Worm (Caenorhabditis elegans): Measurements from ENCODE around the gene best-9.

Gene best-9

ce11 chrIV:6555388-6556330, 4.9 kb upstream of the best-9 start, which contains the start of gene paqr-1 (continued):
- peak; percentile 55 to 86 (median 71) for TF ChIP-seq dpl-1 (GFP tag; optimal IDR thresholded peaks at IDR 0.05)
- peak; percentile 2 for TF ChIP-seq swsn-7 (tag; optimal IDR thresholded peaks at IDR 0.05)
- no peak for TF ChIP-seq ceh-63 (GFP tag; optimal IDR thresholded peaks at IDR 0.05)
- TF ChIP-seq egl-27 (tag; optimal IDR thresholded peaks at IDR 0.05) = no peak
- no peak for TF ChIP-seq mab-9 (GFP tag; IDR thresholded peaks at IDR 0.05)
- no peak for TF ChIP-seq mef-2 (tag; optimal IDR thresholded peaks at IDR 0.05)
- no peak for TF ChIP-seq unc-30 (tag; optimal IDR thresholded peaks at IDR 0.05)
- peak; percentile 34 to 43 for TF ChIP-seq lsy-2 (tag; optimal IDR thresholded peaks at IDR 0.05)
- TF ChIP-seq sox-4 (tag; optimal IDR thresholded peaks at IDR 0.05) = no peak
- no peak for TF ChIP-seq aha-1 (tag; optimal IDR thresholded peaks at IDR 0.05)
- TF ChIP-seq nhr-19 (GFP tag; conservative IDR thresholded peaks at IDR 0.05) = no peak; the same call in 1 of the 2 replicates
- peak; percentile 72 for TF ChIP-seq nhr-71 (tag; optimal IDR thresholded peaks at IDR 0.05)
- no peak for TF ChIP-seq nhr-237 (tag; optimal IDR thresholded peaks at IDR 0.05)
- TF ChIP-seq C34B4.2 (tag; optimal IDR thresholded peaks at IDR 0.05) = no peak
- peak; percentile 50 for TF ChIP-seq nhr-90 (tag; optimal IDR thresholded peaks at IDR 0.05; ENCODE audit: poor library complexity)
- peak; percentile 87 for TF ChIP-seq nhr-85 (tag)
- TF ChIP-seq xbp-1 (tag; optimal IDR thresholded peaks at IDR 0.05) = no peak
- peak; percentile 27; the same call in 1 of the 2 replicates for TF ChIP-seq isw-1 (GFP tag; IDR thresholded peaks at IDR 0.05)
- no peak for TF ChIP-seq aly-2 (tag; optimal IDR thresholded peaks at IDR 0.05)
- TF ChIP-seq tlp-1 (tag; optimal IDR thresholded peaks at IDR 0.05) = no peak
- no peak for TF ChIP-seq ceh-88 (GFP tag; IDR thresholded peaks at IDR 0.05)
- TF ChIP-seq ceh-82 (tag; optimal IDR thresholded peaks at IDR 0.05) = peak in 1 of 3 experiments; percentile 39
- TF ChIP-seq hlh-17 (GFP tag; optimal IDR thresholded peaks at IDR 0.05; ENCODE audit: borderline replicate concordance) = no peak

DNA sequence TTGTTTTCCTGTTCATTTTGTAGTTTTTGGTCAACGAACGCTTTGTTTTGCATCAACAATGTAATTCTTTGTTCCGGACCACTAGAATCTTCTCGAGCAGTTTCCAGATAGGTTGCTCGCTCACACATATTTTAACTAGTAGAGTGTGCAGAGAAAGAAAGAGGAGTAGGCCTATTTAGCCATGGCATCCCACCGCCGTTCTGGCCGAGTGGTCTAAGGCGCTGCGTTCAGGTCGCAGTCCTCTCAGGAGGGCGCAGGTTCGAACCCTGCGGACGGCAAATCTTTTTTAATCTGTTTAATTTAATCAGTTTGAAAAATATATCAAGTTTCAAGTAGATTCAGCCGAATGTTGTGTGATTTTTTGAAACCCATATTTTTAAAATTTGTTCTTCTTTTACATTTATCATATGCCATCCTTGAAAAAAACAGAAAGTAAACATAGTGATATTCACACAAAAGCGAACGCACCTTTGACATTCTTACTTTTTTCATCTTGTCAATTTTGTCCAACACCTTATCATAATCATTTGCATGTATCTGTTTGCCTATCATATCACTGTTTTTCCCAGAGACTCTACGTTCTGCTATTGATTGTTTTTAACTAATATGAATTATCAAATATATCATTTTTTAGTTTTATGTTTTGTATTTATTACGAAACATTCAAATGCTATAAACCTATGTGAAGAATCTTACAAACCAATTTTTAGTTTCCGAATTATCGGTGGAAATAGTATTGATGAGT, 3.7 kb upstream of the best-9 start, which contains the start of gene try-3:
Gene try-3, plus strand, starts transcription at position 532 of the 745 bp plus-strand sequence.
- TF ChIP-seq lin-14 (GFP tag; optimal IDR thresholded peaks at IDR 0.05) (peak; percentile 78), unc-130 (tag; optimal IDR thresholded peaks at IDR 0.05) (peak; percentile 51), zag-1 (tag; optimal IDR thresholded peaks at IDR 0.05) (no peak), nhr-71 (tag; optimal IDR thresholded peaks at IDR 0.05) (peak; percentile 83), C04F5.9 (tag; optimal IDR thresholded peaks at IDR 0.05) (no peak), nhr-77 (tag; optimal IDR thresholded peaks at IDR 0.05) (peak; percentile 62), unc-30 (tag; optimal IDR thresholded peaks at IDR 0.05) (no peak), tlp-1 (tag; optimal IDR thresholded peaks at IDR 0.05) (no peak), mdl-1 (tag; optimal IDR thresholded peaks at IDR 0.05) (peak in 1 of 2 experiments; percentile 40), isw-1 (GFP tag; IDR thresholded peaks at IDR 0.05) (peak; percentile 30), Y116A8C.19 (tag; optimal IDR thresholded peaks at IDR 0.05; ENCODE audit: borderline replicate concordance) (no peak), zip-4 (GFP tag; optimal IDR thresholded peaks at IDR 0.05) (peak; percentile 6), elt-3 (tag; optimal IDR thresholded peaks at IDR 0.05) (peak in 3 of 6 experiments; percentile 6 to 30 (median 13)), nhr-85 (tag) (peak; percentile 68), snu-23 (GFP tag; optimal IDR thresholded peaks at IDR 0.05) (peak; percentile 85), xbp-1 (tag; optimal IDR thresholded peaks at IDR 0.05) (peak; percentile 62), aha-1 (tag; optimal IDR thresholded peaks at IDR 0.05) (no peak), lsy-2 (tag; optimal IDR thresholded peaks at IDR 0.05) (peak; percentile 60 to 72), hpl-2 (GFP tag; optimal IDR thresholded peaks at IDR 0.05) (no peak), efl-1 (optimal IDR thresholded peaks at IDR 0.05) (peak; percentile 60 to 72), efl-1 (GFP tag; optimal IDR thresholded peaks at IDR 0.05 in 1 of 2) (peak; percentile 56 to 95), irx-1 (tag; optimal IDR thresholded peaks at IDR 0.05) (peak; percentile 35), elt-2 (tag; optimal IDR thresholded peaks at IDR 0.05) (peak; percentile 5), efl-3 (GFP tag; optimal IDR thresholded peaks at IDR 0.05) (no peak), fkh-4 (tag; optimal IDR thresholded peaks at IDR 0.05; ENCODE audit: borderline replicate concordance) (no peak), nhr-12 (tag; optimal IDR thresholded peaks at IDR 0.05) (no peak), lin-15B (tag; optimal IDR thresholded peaks at IDR 0.05) (peak; percentile 29), dpl-1 (GFP tag; optimal IDR thresholded peaks at IDR 0.05) (peak; percentile 46 to 59 (median 48)), ets-5 (GFP tag; IDR thresholded peaks at IDR 0.05) (no peak), rnt-1 (tag; optimal IDR thresholded peaks at IDR 0.05) (peak; percentile 84), mep-1 (tag; optimal IDR thresholded peaks at IDR 0.05) (peak; percentile 63), ceh-90 (tag; optimal IDR thresholded peaks at IDR 0.05) (no peak), fos-1 (tag; optimal IDR thresholded peaks at IDR 0.05) (no peak)

Data from whole organism, L1 larva.